Worm (Caenorhabditis elegans) whole organism, early embryonic: ENCODE measurements around the gene bcc-1.
A peak's percentile ranks its signal among the peaks of the same experiment; 100 is the strongest.

Experiments
- B0310.2 ChIP-seq: sonication (generic microtip); optimal IDR thresholded peaks from 2 replicates; lab custom pipeline; 2016; ENCODE audit warnings: mild to moderate bottlenecking, missing genetic modification characterization, missing compliant biosample characterization
- F13C5.2 ChIP-seq: sonication (generic microtip); optimal IDR thresholded peaks from 2 replicates; lab custom pipeline; 2017; ENCODE audit warnings: mild to moderate bottlenecking, missing genetic modification characterization, inconsistent platforms, missing compliant biosample characterization
- aly-1 ChIP-seq: sonication (generic microtip); optimal IDR thresholded peaks from 2 replicates; lab custom pipeline; 2016; ENCODE audit warnings: missing genetic modification characterization, missing compliant biosample characterization
- ama-1 ChIP-seq: fragments of 150-350 bp; optimal IDR thresholded peaks from 2 replicates; lab custom pipeline; 2014
- ceh-13 ChIP-seq: fragments of 200-800 bp; sonication (Bioruptor generic); optimal IDR thresholded peaks from 2 replicates; lab custom pipeline; 2018; ENCODE audit warnings: mild to moderate bottlenecking, missing genetic modification characterization, missing compliant biosample characterization
- ceh-36 ChIP-seq: sonication (generic microtip); optimal IDR thresholded peaks from 2 replicates; lab custom pipeline; 2016; ENCODE audit warnings: missing genetic modification characterization, inconsistent platforms, missing compliant biosample characterization
- ets-7 ChIP-seq: sonication (generic microtip); optimal IDR thresholded peaks from 2 replicates; lab custom pipeline; 2016; ENCODE audit warnings: missing genotype, missing genetic modification characterization, missing compliant biosample characterization
- flt-1 ChIP-seq: fragments of 200-800 bp; sonication (Bioruptor generic); IDR thresholded peaks from 2 replicates; pipeline ENCODE4 v1.3.6; 2022; ENCODE audit warnings: missing genetic modification characterization, missing compliant biosample characterization
- hmbx-1 ChIP-seq: sonication (generic microtip); optimal IDR thresholded peaks from 2 replicates; lab custom pipeline; 2016; ENCODE audit warnings: mild to moderate bottlenecking, missing genetic modification characterization, missing compliant biosample characterization
- hmg-4 ChIP-seq: fragments of 200-800 bp; sonication (Bioruptor generic); optimal IDR thresholded peaks from 2 replicates; lab custom pipeline; 2018; ENCODE audit warnings: mild to moderate bottlenecking, missing genetic modification characterization, missing compliant biosample characterization
- hnd-1 ChIP-seq: sonication (generic microtip); optimal IDR thresholded peaks from 2 replicates; lab custom pipeline; 2016; ENCODE audit warnings: missing genetic modification characterization, missing compliant biosample characterization
- pes-1 ChIP-seq: fragments of 200-800 bp; sonication (Bioruptor generic); IDR thresholded peaks from 2 replicates; pipeline ENCODE4 v1.3.6; 2022; ENCODE audit warnings: missing genetic modification reagents, missing genetic modification characterization, missing compliant biosample characterization
- scrt-1 ChIP-seq: fragments of 200-800 bp; sonication (Bioruptor generic); IDR thresholded peaks from 2 replicates; pipeline ENCODE4 v1.3.6; 2022; ENCODE audit warnings: missing genetic modification characterization, missing compliant biosample characterization
- sea-1 ChIP-seq: fragments of 200-800 bp; sonication (Bioruptor generic); conservative IDR thresholded peaks from 2 replicates; pipeline ENCODE4 v1.3.6; 2022; ENCODE audit warnings: missing genetic modification characterization, missing compliant biosample characterization
- tbx-11 ChIP-seq: fragments of 200-800 bp; sonication (Bioruptor generic); IDR thresholded peaks from 2 replicates; pipeline ENCODE4 v1.3.6; 2022; ENCODE audit warnings: missing genetic modification characterization, missing compliant biosample characterization
- tbx-37 ChIP-seq: fragments of 200-800 bp; sonication (Bioruptor generic); conservative IDR thresholded peaks from 2 replicates; pipeline ENCODE4 v1.3.6; 2022; ENCODE audit warnings: missing genetic modification reagents, missing genetic modification characterization, missing compliant biosample characterization
- tra-4 ChIP-seq: sonication (generic microtip); optimal IDR thresholded peaks from 2 replicates; lab custom pipeline; 2017; ENCODE audit warnings: missing genetic modification characterization, missing compliant biosample characterization

Gene bcc-1

DNA sequence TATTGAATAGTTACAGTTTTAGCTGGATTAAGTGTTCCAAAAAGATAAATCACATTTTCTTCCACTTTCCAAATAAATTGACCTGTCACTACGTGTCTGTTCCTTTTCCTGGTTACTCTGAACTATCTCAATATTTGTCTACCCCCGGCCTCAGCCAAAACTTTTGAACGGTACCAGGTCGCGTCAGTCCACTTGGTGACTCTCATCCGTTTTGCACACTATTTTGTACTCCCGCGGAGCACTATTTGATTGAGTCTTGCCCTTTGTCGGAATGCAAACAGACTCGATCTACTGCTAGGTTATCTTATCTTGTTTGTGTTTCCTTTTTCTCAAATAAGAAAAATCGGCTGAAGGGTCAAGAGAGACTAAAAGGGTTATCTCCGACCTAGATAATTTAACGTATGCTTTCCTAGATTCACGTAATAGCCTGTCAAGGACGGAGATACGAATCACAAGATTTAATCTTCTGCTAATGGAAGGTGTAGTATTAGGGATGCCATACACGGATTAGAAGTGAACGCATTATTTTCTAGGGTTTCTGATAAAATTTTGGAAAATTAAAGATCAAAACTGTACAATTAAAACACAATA lies 27.7 kb upstream of the bcc-1 start:
- TF ChIP-seq tbx-11 (GFP tag; lab: Robert Waterston, UW) (0 out of 2 replicates have a peak, but pooled peaks have one; percentile 51), hnd-1 (no peak)

DNA sequence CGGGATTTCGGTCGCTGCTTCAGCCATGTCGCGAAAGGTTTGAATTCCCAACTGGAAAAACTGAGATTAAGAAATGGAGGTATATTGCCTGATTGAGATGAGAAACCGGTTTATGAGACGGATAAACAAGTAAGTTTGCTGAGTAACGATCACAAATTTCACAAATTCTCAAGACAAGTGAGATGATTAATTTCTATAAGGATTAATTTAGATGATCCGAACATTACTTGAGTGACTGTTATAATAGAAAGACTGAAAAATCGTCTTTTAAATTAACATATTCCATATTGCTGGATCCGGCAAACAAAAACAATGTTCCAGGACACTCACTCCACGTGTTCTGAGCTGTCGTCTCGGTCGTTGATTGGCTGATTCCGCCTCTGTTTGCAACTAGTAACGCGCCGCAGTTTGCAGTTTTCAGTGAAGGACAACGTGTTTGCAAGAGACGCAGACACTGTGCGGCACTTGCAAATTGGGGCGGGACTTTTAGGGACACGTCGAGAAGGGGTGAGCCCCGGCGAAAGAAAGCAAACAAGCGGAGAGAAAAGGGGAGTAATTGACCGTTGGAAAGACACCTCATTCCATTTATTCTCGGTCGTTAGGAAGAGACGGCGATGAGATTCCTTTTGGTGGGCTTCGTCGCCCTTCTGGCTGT lies 26.6 kb upstream of the bcc-1 start, which contains the start of the genes imp-2 and enpl-1:
Gene imp-2 (minus strand): TSS at position 51 of the 655 bp plus-strand sequence.
Gene enpl-1 (plus strand): TSS at position 462 of the 655 bp plus-strand sequence.
- TF ChIP-seq hnd-1 (no peak), sea-1 (GFP tag; lab: Robert Waterston, UW) (no peak), ceh-13 (no peak), flt-1 (0 out of 2 replicates have a peak, but pooled peaks have one; percentile 36), ama-1 (no peak), aly-1 (peak; percentile 60), ceh-36 (tag; lab: Kevin White, UChicago) (no peak), F13C5.2 (peak; percentile 86), hmg-4 (GFP tag; lab: Kevin White, UChicago) (peak; percentile 68), tra-4 (tag; lab: Kevin White, UChicago) (no peak), tbx-37 (no peak), hmbx-1 (tag; lab: Kevin White, UChicago) (no peak)

DNA sequence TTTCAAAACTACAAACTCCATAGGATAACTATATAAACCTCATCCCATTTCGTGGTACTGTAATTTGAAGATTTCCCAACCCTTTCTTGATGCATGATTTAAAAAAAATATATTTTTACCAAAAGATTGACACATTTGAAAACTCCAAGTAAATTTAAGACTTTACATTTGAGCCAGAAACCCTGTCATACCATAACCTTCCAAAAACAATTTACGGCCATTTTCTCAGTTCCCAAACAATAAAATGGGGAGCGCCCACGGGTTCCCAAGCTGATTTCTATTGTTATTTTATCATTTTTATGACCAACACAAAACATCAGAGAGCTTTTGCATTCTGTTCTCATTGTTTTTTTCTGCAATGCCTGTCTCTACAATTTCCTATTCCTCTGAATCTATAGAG lies 20.3 kb upstream of the bcc-1 start, which contains the start of gene clc-9:
Gene clc-9 (plus strand): TSS at position 301 of the 400 bp plus-strand sequence.
- no peak for TF ChIP-seq F13C5.2
- TF ChIP-seq flt-1, result no peak

DNA sequence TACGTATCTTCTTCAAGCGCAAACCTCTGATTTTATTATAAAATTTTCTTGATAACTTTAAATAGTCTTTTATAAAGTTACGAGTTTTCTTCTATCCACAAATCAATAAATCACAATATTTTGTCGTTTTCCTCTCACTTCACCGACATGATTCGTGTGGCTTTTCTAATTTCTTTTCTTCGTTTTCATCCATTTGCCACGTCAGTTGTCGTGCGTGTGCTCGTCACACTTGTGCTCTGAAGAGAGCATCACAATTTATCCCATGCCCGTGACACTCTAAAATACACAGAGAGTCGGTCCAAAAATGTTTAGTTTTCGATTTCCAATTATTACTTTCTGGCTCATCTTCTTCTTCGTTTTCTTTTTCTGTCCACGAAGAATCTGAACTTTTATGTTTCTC lies 19.5 kb upstream of the bcc-1 start:
- no peak for TF ChIP-seq B0310.2 (tag; lab: Kevin White, UChicago)
- no peak for TF ChIP-seq flt-1
- no peak for TF ChIP-seq hnd-1
- no peak for TF ChIP-seq sea-1 (GFP tag; lab: Robert Waterston, UW)
- TF ChIP-seq pes-1 (GFP tag; lab: Robert Waterston, UW), result no peak
- no peak for TF ChIP-seq scrt-1 (GFP tag; lab: Robert Waterston, UW)
- no peak for TF ChIP-seq ceh-13
- no peak for TF ChIP-seq ceh-36 (tag; lab: Kevin White, UChicago)
- TF ChIP-seq ama-1, result no peak
- TF ChIP-seq hmbx-1 (tag; lab: Kevin White, UChicago), result no peak
- TF ChIP-seq aly-1, result no peak
- TF ChIP-seq tbx-37, result no peak
- TF ChIP-seq ets-7 (tag; lab: Kevin White, UChicago), result no peak

DNA sequence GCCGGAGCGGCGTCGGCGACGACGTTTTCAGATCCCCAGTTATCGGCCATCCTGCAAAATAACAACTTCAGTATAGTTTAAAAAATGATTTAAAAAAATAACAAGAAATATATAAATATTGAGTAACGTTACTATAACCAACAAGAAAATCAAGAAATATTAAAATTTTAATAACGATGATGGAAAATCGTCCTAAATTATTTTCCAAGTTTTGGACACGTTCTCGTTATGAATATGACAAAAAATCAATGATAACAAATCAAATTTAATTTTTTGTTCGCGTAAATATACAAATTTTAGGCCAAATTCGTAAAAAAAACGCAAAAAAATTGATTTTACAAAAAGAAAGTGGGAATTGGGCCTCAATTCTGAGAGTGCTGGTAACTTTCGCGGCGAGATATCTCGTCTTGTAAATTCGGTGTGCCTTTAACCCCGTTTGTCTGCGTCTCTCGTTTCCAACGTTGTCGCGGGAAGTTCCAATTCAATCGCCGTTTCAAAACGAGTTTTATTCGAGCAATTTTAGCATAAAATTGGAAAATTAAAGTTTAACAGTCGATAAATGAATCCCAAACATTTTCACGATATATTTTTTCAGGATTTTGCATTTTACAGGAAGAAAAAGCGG lies 18.8 kb upstream of the bcc-1 start, which contains the start of gene rps-5:
Gene rps-5 (minus strand): TSS at position 51 of the 625 bp plus-strand sequence.
- TF ChIP-seq sea-1 (GFP tag; lab: Robert Waterston, UW), result no peak
- TF ChIP-seq flt-1, result no peak
- TF ChIP-seq F13C5.2, result no peak
- no peak for TF ChIP-seq hmbx-1 (tag; lab: Kevin White, UChicago)
- no peak for TF ChIP-seq tbx-37
- no peak for TF ChIP-seq ceh-36 (tag; lab: Kevin White, UChicago)
- no peak for TF ChIP-seq scrt-1 (GFP tag; lab: Robert Waterston, UW)
- no peak for TF ChIP-seq hmg-4 (GFP tag; lab: Kevin White, UChicago)
- TF ChIP-seq pes-1 (GFP tag; lab: Robert Waterston, UW), result no peak
- TF ChIP-seq ceh-13, result no peak
- TF ChIP-seq aly-1, result no peak
- TF ChIP-seq tbx-11 (GFP tag; lab: Robert Waterston, UW), result no peak
- TF ChIP-seq B0310.2 (tag; lab: Kevin White, UChicago), result no peak
- TF ChIP-seq hnd-1, result no peak
- TF ChIP-seq ama-1, result no peak
- no peak for TF ChIP-seq tra-4 (tag; lab: Kevin White, UChicago)
- no peak for TF ChIP-seq ets-7 (tag; lab: Kevin White, UChicago)

DNA sequence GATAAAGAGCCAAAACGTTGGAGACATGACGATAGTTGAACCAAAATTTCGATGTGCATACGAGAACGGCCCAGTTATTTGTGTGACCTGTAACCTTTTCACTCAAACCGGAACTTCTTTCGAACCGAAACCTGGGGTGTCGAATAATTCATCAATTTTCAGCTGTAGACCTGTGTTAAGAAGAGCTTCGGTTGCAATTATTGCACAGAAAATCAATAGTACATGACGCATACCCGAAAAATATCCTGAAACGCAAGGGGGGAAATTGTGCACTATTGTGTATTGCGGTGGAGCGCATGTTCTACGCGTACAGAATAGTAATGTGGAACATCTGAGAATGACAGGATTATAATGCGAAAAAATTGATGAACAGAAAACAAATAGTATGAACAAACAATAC lies 17.4 kb upstream of the bcc-1 start, which contains the start of gene pigk-1:
Gene pigk-1 (minus strand): TSS at position 248 of the 400 bp plus-strand sequence.
- TF ChIP-seq sea-1 (GFP tag; lab: Robert Waterston, UW) (no peak), hmbx-1 (tag; lab: Kevin White, UChicago) (no peak), scrt-1 (GFP tag; lab: Robert Waterston, UW) (no peak), tra-4 (tag; lab: Kevin White, UChicago) (no peak), ceh-13 (no peak), aly-1 (no peak), pes-1 (GFP tag; lab: Robert Waterston, UW) (no peak), ets-7 (tag; lab: Kevin White, UChicago) (no peak), flt-1 (no peak), ceh-36 (tag; lab: Kevin White, UChicago) (no peak)

DNA sequence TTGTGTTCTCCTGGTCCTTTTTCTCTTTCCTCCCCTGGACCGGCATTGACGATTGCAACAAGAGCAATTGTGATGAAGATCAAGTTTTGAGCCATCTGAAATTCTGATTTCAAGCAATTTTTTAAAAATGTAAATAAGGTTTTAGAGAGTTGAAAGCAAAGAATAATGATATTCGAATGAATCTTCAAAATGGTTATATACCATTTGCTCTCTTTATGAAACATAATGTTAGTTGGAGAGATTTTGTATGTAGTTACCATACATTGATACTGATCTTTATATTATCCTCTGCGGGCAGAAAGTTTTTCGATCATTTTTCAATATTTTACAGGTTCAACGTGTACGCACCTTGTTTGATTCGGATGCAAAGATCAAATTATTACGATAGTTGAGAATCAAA lies 13.4 kb upstream of the bcc-1 start, which contains the start of gene srlf-24:
Gene srlf-24 (minus strand): TSS at position 101 of the 400 bp plus-strand sequence.
- no peak for TF ChIP-seq pes-1 (GFP tag; lab: Robert Waterston, UW)
- TF ChIP-seq hmbx-1 (tag; lab: Kevin White, UChicago), result no peak
- no peak for TF ChIP-seq aly-1
- TF ChIP-seq F13C5.2, result no peak
- TF ChIP-seq flt-1, result no peak
- TF ChIP-seq ceh-13, result no peak
- TF ChIP-seq ets-7 (tag; lab: Kevin White, UChicago), result no peak
- no peak for TF ChIP-seq ceh-36 (tag; lab: Kevin White, UChicago)
- TF ChIP-seq tra-4 (tag; lab: Kevin White, UChicago), result no peak
